Worm (Caenorhabditis elegans) whole organism, late embryonic: ENCODE measurements around the gene W09C2.9.

Source experiments
- elt-2 ChIP-seq: sonication (generic microtip); optimal IDR thresholded peaks from 2 replicates; lab custom pipeline; 2016; ENCODE audit warnings: missing genetic modification reagents, missing genetic modification characterization, missing compliant biosample characterization
- fkh-10 ChIP-seq: fragments of 150-350 bp; optimal IDR thresholded peaks from 2 replicates; lab custom pipeline; 2014; ENCODE audit warnings: missing biosample characterization, missing genetic modification reagents, missing genetic modification characterization
- nhr-11 ChIP-seq: fragments of 150-350 bp; optimal IDR thresholded peaks from 2 replicates; lab custom pipeline; 2014; ENCODE audit warnings: missing biosample characterization, missing genetic modification characterization
- pha-2 ChIP-seq: sonication (generic microtip); optimal IDR thresholded peaks from 2 replicates; lab custom pipeline; 2017; ENCODE audit warnings: mild to moderate bottlenecking, missing genetic modification characterization, missing compliant biosample characterization
- ttx-3 ChIP-seq: sonication (generic microtip); optimal IDR thresholded peaks from 2 replicates; lab custom pipeline; 2016; ENCODE audit warnings: missing genetic modification reagents, missing genetic modification characterization, missing compliant biosample characterization
- unc-42 ChIP-seq: sonication (generic microtip); optimal IDR thresholded peaks from 2 replicates; lab custom pipeline; 2016; ENCODE audit warnings: missing genotype, missing genetic modification characterization, missing compliant biosample characterization

DNA sequence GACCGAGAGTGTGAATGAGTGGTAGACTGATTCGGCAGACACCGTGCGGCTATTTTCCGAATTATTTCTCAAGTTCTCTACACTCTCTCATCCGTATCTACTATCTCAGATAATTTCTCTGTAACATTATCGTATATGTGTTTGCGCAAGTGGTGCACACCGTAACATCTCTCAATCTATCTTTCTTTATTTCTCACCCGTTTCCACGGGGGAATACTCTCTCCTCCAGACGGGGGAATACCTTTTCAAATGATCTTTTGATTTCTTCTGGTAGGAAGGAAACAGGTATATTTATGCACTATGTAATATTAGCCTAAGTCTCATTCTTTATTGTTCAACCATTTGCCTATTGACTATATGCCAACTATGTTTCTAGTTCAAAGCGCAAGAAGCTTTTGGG is 43.9 kb upstream of the W09C2.9 start:
- TF ChIP-seq fkh-10 (no peak), nhr-11 (tag; lab: Kevin White, UChicago) (no peak), ttx-3 (tag; lab: Kevin White, UChicago) (no peak), unc-42 (tag; lab: Kevin White, UChicago) (no peak), elt-2 (tag; lab: Kevin White, UChicago) (peak; percentile 19), pha-2 (tag; lab: Kevin White, UChicago) (no peak)
